Fruit fly (Drosophila melanogaster) whole organism, embryonic: ENCODE data around the gene CG43338.

ENCODE experiments used
- Abd-B ChIP-seq: fragments of 200-800 bp; sonication (Bioruptor generic); optimal IDR thresholded peaks from 2 replicates; lab custom pipeline; 2018; ENCODE audit warnings: missing biosample characterization, mild to moderate bottlenecking, missing genetic modification characterization, moderate library complexity
- Ada2b ChIP-seq: fragments of 200-800 bp; sonication (Bioruptor generic); IDR thresholded peaks from 2 replicates; pipeline ENCODE4 v1.3.6; 2022; ENCODE audit warnings: missing biosample characterization, missing genetic modification characterization
- BEAF-32 ChIP-seq: fragments of 200-800 bp; sonication (Bioruptor generic); optimal IDR thresholded peaks from 3 replicates; lab custom pipeline; 2017; ENCODE audit warnings: missing biosample characterization, missing genetic modification characterization, mild to moderate bottlenecking, moderate library complexity, missing genetic modification reagents
- Bteb2 ChIP-seq: fragments of 200-800 bp; sonication (Bioruptor generic); optimal IDR thresholded peaks from 2 replicates; lab custom pipeline; 2016; ENCODE audit warnings: missing biosample characterization, missing genetic modification characterization
- CG11398 ChIP-seq: fragments of 200-800 bp; sonication (Bioruptor generic); optimal IDR thresholded peaks from 2 replicates; lab custom pipeline; 2016; ENCODE audit warnings: missing biosample characterization, missing genetic modification characterization
- CG11560 ChIP-seq: fragments of 200-800 bp; sonication (Bioruptor generic); IDR thresholded peaks from 3 replicates; pipeline ENCODE4 v1.3.6; 2022; ENCODE audit warnings: missing biosample characterization, missing genetic modification characterization
- CG12744 ChIP-seq: fragments of 200-800 bp; sonication (Bioruptor generic); optimal IDR thresholded peaks from 2 replicates; lab custom pipeline; 2016; ENCODE audit warnings: missing biosample characterization, missing genetic modification characterization
- CG15269 ChIP-seq: fragments of 200-800 bp; sonication (Bioruptor generic); optimal IDR thresholded peaks from 2 replicates; lab custom pipeline; 2018; ENCODE audit warnings: missing biosample characterization, mild to moderate bottlenecking, missing genetic modification characterization, moderate library complexity
- CG15479 ChIP-seq: fragments of 200-800 bp; sonication (Bioruptor generic); optimal IDR thresholded peaks from 3 replicates; lab custom pipeline; 2019; ENCODE audit warnings: missing biosample characterization, mild to moderate bottlenecking, missing genetic modification characterization, moderate library complexity
- CG17328 ChIP-seq: fragments of 200-800 bp; sonication (Bioruptor generic); IDR thresholded peaks from 2 replicates; pipeline ENCODE4 v1.3.6; 2022; ENCODE audit warnings: missing biosample characterization, missing genetic modification characterization
- CG17385 ChIP-seq: fragments of 200-800 bp; sonication (Bioruptor generic); optimal IDR thresholded peaks from 3 replicates; lab custom pipeline; 2018; ENCODE audit warnings: missing biosample characterization, mild to moderate bottlenecking, missing genetic modification characterization
- CG17802 ChIP-seq: fragments of 200-800 bp; sonication (Bioruptor generic); optimal IDR thresholded peaks from 2 replicates; lab custom pipeline; 2018; ENCODE audit warnings: missing biosample characterization, mild to moderate bottlenecking, missing genetic modification characterization, moderate library complexity
- CG1792 ChIP-seq: fragments of 200-800 bp; sonication (Bioruptor generic); optimal IDR thresholded peaks from 2 replicates; lab custom pipeline; 2016; ENCODE audit warnings: missing biosample characterization, missing genetic modification characterization
- CG18619 ChIP-seq: fragments of 200-800 bp; sonication (Bioruptor generic); optimal IDR thresholded peaks from 3 replicates; lab custom pipeline; 2017; ENCODE audit warnings: missing biosample characterization, mild to moderate bottlenecking, missing genetic modification characterization
- CG34376 ChIP-seq: fragments of 200-800 bp; sonication (Bioruptor generic); optimal IDR thresholded peaks from 2 replicates; lab custom pipeline; 2018; ENCODE audit warnings: missing biosample characterization, mild to moderate bottlenecking, missing genetic modification characterization
- CG7987 ChIP-seq: fragments of 200-800 bp; sonication (Bioruptor generic); optimal IDR thresholded peaks from 2 replicates; lab custom pipeline; 2018; ENCODE audit warnings: missing biosample characterization, mild to moderate bottlenecking, missing genetic modification characterization, moderate library complexity
- CG8924 ChIP-seq: fragments of 200-800 bp; optimal IDR thresholded peaks from 3 replicates; lab custom pipeline; 2019; ENCODE audit warnings: missing biosample characterization, mild to moderate bottlenecking, missing genetic modification characterization, moderate library complexity
- CG9215 ChIP-seq: fragments of 200-800 bp; sonication (Bioruptor generic); IDR thresholded peaks from 2 replicates; pipeline ENCODE4 v1.3.6; 2022; ENCODE audit warnings: missing biosample characterization, missing genetic modification characterization
- CG9609 ChIP-seq: fragments of 200-800 bp; sonication (Bioruptor generic); optimal IDR thresholded peaks from 3 replicates; lab custom pipeline; 2016; ENCODE audit warnings: missing biosample characterization, missing genetic modification characterization
- CG9876 ChIP-seq: fragments of 200-800 bp; sonication (Bioruptor generic); optimal IDR thresholded peaks from 2 replicates; lab custom pipeline; 2016; ENCODE audit warnings: missing biosample characterization, missing genetic modification characterization
- D ChIP-seq, 2 experiments: fragments of 200-800 bp in 1 of 2; fragments of >200 bp in 1 of 2; sonication (Bioruptor generic) in 1 of 2; optimal IDR thresholded peaks; 2 replicates in 1 of 2; 3 replicates in 1 of 2; lab custom pipeline; 2017; ENCODE audit warnings: mild to moderate bottlenecking in 1 of 2, missing biosample characterization in 1 of 2, missing genetic modification characterization in 1 of 2, missing genetic modification reagents in 1 of 2
- E2f2 ChIP-seq: fragments of 200-800 bp; sonication (Bioruptor generic); IDR thresholded peaks from 2 replicates; pipeline ENCODE4 v1.3.6; 2022; ENCODE audit warnings: missing biosample characterization, missing genetic modification characterization
- HLHmδ ChIP-seq: fragments of 200-800 bp; sonication (Bioruptor generic); optimal IDR thresholded peaks from 2 replicates; lab custom pipeline; 2018; ENCODE audit warnings: missing biosample characterization, mild to moderate bottlenecking, missing genetic modification characterization, moderate library complexity
- HmgZ ChIP-seq: fragments of 200-800 bp; sonication (Bioruptor generic); optimal IDR thresholded peaks from 2 replicates; lab custom pipeline; 2018; ENCODE audit warnings: missing biosample characterization, mild to moderate bottlenecking, missing genetic modification characterization
- Nf-YA ChIP-seq: fragments of 200-800 bp; sonication (Bioruptor generic); IDR thresholded peaks from 2 replicates; pipeline ENCODE4 v1.3.6; 2022; ENCODE audit warnings: missing biosample characterization, missing genetic modification characterization
- Oli ChIP-seq: fragments of 200-800 bp; sonication (Bioruptor generic); optimal IDR thresholded peaks from 2 replicates; lab custom pipeline; 2018; ENCODE audit warnings: missing biosample characterization, mild to moderate bottlenecking, missing genetic modification characterization, moderate library complexity
- Optix ChIP-seq: fragments of 200-800 bp; sonication (Bioruptor generic); IDR thresholded peaks from 3 replicates; pipeline ENCODE4 v1.3.6; 2022; ENCODE audit warnings: missing biosample characterization, missing genetic modification characterization
- Pdp1 ChIP-seq, 2 experiments: fragments of 200-800 bp; sonication (Bioruptor generic); optimal IDR thresholded peaks; 3 replicates each; lab custom pipeline; 2016; ENCODE audit warnings: missing biosample characterization in 2 of 2, missing genetic modification characterization in 2 of 2, mild to moderate bottlenecking in 1 of 2, moderate library complexity in 1 of 2
- Six4 ChIP-seq: fragments of 200-800 bp; sonication (Bioruptor generic); optimal IDR thresholded peaks from 2 replicates; lab custom pipeline; 2016; ENCODE audit warnings: missing biosample characterization, missing genetic modification characterization
- Spps ChIP-seq: fragments of 200-800 bp; sonication (Bioruptor generic); optimal IDR thresholded peaks from 2 replicates; lab custom pipeline; 2018; ENCODE audit warnings: missing biosample characterization, mild to moderate bottlenecking, missing genetic modification characterization
- TFAM ChIP-seq: fragments of 200-800 bp; sonication (Bioruptor generic); optimal IDR thresholded peaks from 2 replicates; lab custom pipeline; 2017; ENCODE audit warnings: missing biosample characterization, missing genetic modification characterization, inconsistent platforms
- Xbp1 ChIP-seq: fragments of 200-800 bp; sonication (Bioruptor generic); optimal IDR thresholded peaks from 3 replicates; lab custom pipeline; 2016; ENCODE audit warnings: missing biosample characterization, mild to moderate bottlenecking, missing genetic modification characterization
- amos ChIP-seq: fragments of 200-800 bp; sonication (Bioruptor generic); IDR thresholded peaks from 2 replicates; pipeline ENCODE4 v1.3.6; 2022; ENCODE audit warnings: missing biosample characterization, missing genetic modification characterization; ENCODE audit not compliant: partially characterized antibody
- caup ChIP-seq: fragments of 200-800 bp; sonication (Bioruptor generic); optimal IDR thresholded peaks from 3 replicates; lab custom pipeline; 2017; ENCODE audit warnings: missing biosample characterization, mild to moderate bottlenecking, missing genetic modification characterization, moderate library complexity; ENCODE audit not compliant: severe bottlenecking
- chif ChIP-seq, 2 experiments: fragments of 200-800 bp; sonication (Bioruptor generic); optimal IDR thresholded peaks; 3 replicates each; lab custom pipeline; 2016; ENCODE audit warnings: missing biosample characterization in 2 of 2, missing genetic modification characterization in 2 of 2
- chn ChIP-seq: fragments of 200-800 bp; sonication (Bioruptor generic); optimal IDR thresholded peaks from 2 replicates; lab custom pipeline; 2016; ENCODE audit warnings: missing biosample characterization, missing genetic modification characterization
- crc ChIP-seq: fragments of 200-800 bp; sonication (Bioruptor generic); optimal IDR thresholded peaks from 2 replicates; lab custom pipeline; 2016; ENCODE audit warnings: missing biosample characterization, missing genetic modification characterization
- fu2 ChIP-seq: fragments of 200-800 bp; sonication (Bioruptor generic); optimal IDR thresholded peaks from 2 replicates; lab custom pipeline; 2016; ENCODE audit warnings: missing biosample characterization, missing genetic modification characterization
- gcm ChIP-seq: fragments of 200-800 bp; sonication (Bioruptor generic); optimal IDR thresholded peaks from 2 replicates; lab custom pipeline; 2019; ENCODE audit warnings: missing biosample characterization, mild to moderate bottlenecking, missing genetic modification characterization, moderate library complexity
- gro ChIP-seq: fragments of 200-800 bp; sonication (Bioruptor generic); optimal IDR thresholded peaks from 2 replicates; lab custom pipeline; 2016; ENCODE audit warnings: missing biosample characterization, missing genetic modification characterization
- her ChIP-seq: fragments of 200-800 bp; sonication (Bioruptor generic); optimal IDR thresholded peaks from 2 replicates; lab custom pipeline; 2016; ENCODE audit warnings: missing biosample characterization, missing genetic modification characterization
- luna ChIP-seq: fragments of 200-800 bp; sonication (Bioruptor generic); optimal IDR thresholded peaks from 2 replicates; lab custom pipeline; 2016; ENCODE audit warnings: missing biosample characterization, missing genetic modification characterization
- repo ChIP-seq: fragments of 200-800 bp; sonication (Bioruptor generic); optimal IDR thresholded peaks from 2 replicates; lab custom pipeline; 2016; ENCODE audit warnings: missing biosample characterization, missing genetic modification characterization
- ro ChIP-seq: fragments of 200-800 bp; sonication (Bioruptor generic); IDR thresholded peaks from 2 replicates; pipeline ENCODE4 v1.3.6; 2022; ENCODE audit warnings: missing biosample characterization, missing genetic modification characterization
- scrt ChIP-seq: fragments of 200-800 bp; sonication (Bioruptor generic); optimal IDR thresholded peaks from 2 replicates; lab custom pipeline; 2018; ENCODE audit warnings: missing biosample characterization, mild to moderate bottlenecking, missing genetic modification characterization, moderate library complexity
- sna ChIP-seq: fragments of 200-800 bp; sonication (Bioruptor generic); IDR thresholded peaks from 2 replicates; pipeline ENCODE4 v1.3.6; 2022; ENCODE audit warnings: missing biosample characterization, missing genetic modification characterization; ENCODE audit not compliant: partially characterized antibody
- sqz ChIP-seq: fragments of 200-800 bp; sonication (Bioruptor generic); optimal IDR thresholded peaks from 3 replicates; lab custom pipeline; 2018; ENCODE audit warnings: missing biosample characterization, mild to moderate bottlenecking, missing genetic modification characterization
- toy ChIP-seq: fragments of 200-800 bp; sonication (Bioruptor generic); IDR thresholded peaks from 2 replicates; pipeline ENCODE4 v1.3.6; 2022; ENCODE audit warnings: missing biosample characterization, missing genetic modification characterization
- wek ChIP-seq: fragments of 200-800 bp; sonication (Bioruptor generic); optimal IDR thresholded peaks from 3 replicates; lab custom pipeline; 2018; ENCODE audit warnings: missing biosample characterization, mild to moderate bottlenecking, missing genetic modification characterization, moderate library complexity
- wor ChIP-seq: fragments of 200-800 bp; sonication (Bioruptor generic); IDR thresholded peaks from 2 replicates; pipeline ENCODE4 v1.3.6; 2022; ENCODE audit warnings: missing biosample characterization, missing genetic modification characterization
- zen2 ChIP-seq: fragments of 200-800 bp; sonication (Bioruptor generic); IDR thresholded peaks from 3 replicates; pipeline ENCODE4 v1.3.6; 2022; ENCODE audit warnings: missing biosample characterization, missing genetic modification characterization; ENCODE audit not compliant: partially characterized antibody

The CG43338 gene

DNA sequence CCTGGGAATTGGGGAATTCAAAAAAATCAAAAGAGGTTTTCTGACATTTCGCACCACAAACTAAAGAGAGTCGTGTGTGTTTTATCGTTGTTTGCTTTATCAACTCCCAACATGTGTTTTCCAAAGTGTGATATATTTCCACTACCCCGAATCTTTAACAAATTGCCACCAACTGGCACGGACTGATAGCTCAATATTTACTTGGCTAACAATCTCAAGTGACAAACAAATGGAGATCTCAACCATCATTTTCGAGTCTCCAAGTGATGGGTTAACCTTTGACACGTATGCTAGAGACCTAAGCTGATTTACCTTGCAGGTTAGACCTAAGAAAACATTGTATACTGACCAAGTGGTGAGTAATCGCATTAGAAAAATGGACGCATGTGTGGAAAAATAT, 45.6 kb downstream of the CG43338 start (continued):
- TF ChIP-seq Six4 (GFP tag; lab: Kevin White, UChicago) (no peak), CG34376 (GFP tag; lab: Kevin White, UChicago) (no peak), Spps (tag; lab: Kevin White, UChicago) (no peak), amos (GFP tag; lab: Robert Waterston, UW) (no peak), toy (GFP tag; lab: Robert Waterston, UW) (no peak), chif (GFP tag; optimal IDR thresholded peaks at IDR 0.05; lab: Kevin White, UChicago) (no peak), CG11560 (no peak), Oli (tag; lab: Kevin White, UChicago) (no peak), HmgZ (tag; lab: Kevin White, UChicago) (no peak), CG9215 (GFP tag; lab: Robert Waterston, UW) (no peak), sqz (GFP tag; lab: Kevin White, UChicago) (peak; percentile 38), luna (GFP tag; lab: Kevin White, UChicago) (no peak), CG17802 (tag; lab: Kevin White, UChicago) (no peak), zen2 (GFP tag; lab: Robert Waterston, UW) (no peak), CG9876 (GFP tag; lab: Kevin White, UChicago) (no peak), CG7987 (GFP tag; lab: Kevin White, UChicago) (peak; percentile 7), Xbp1 (no peak), CG12744 (GFP tag; lab: Kevin White, UChicago) (no peak), E2f2 (GFP tag; lab: Robert Waterston, UW) (no peak), Pdp1 (GFP tag; optimal IDR thresholded peaks at IDR 0.05; lab: Kevin White, UChicago) (no peak), TFAM (GFP tag; lab: Kevin White, UChicago) (no peak), caup (peak; percentile 51), ro (GFP tag; lab: Robert Waterston, UW) (no peak), D (optimal IDR thresholded peaks at IDR 0.05; lab: Kevin White, UChicago) (no peak), D (GFP tag; optimal IDR thresholded peaks at IDR 0.05; lab: Kevin White, UChicago) (peak; percentile 23), CG11398 (GFP tag; lab: Kevin White, UChicago) (peak; percentile 21), sna (no peak), CG17385 (GFP tag; lab: Kevin White, UChicago) (no peak), HLHmδ (no peak), CG15479 (GFP tag; lab: Kevin White, UChicago) (peak; percentile 52), CG8924 (tag; lab: Kevin White, UChicago) (peak; percentile 9), CG9609 (GFP tag; lab: Kevin White, UChicago) (no peak), CG1792 (GFP tag; lab: Kevin White, UChicago) (no peak), BEAF-32 (no peak), wek (GFP tag; lab: Kevin White, UChicago) (peak; percentile 50), crc (GFP tag; lab: Kevin White, UChicago) (peak; percentile 12), her (no peak), Bteb2 (GFP tag; lab: Kevin White, UChicago) (no peak), repo (no peak), gcm (GFP tag; lab: Kevin White, UChicago) (peak; percentile 6), fu2 (no peak), Ada2b (GFP tag; lab: Robert Waterston, UW) (no peak), scrt (no peak), wor (GFP tag; lab: Robert Waterston, UW) (no peak), CG18619 (GFP tag; lab: Kevin White, UChicago) (no peak), CG17328 (GFP tag; lab: Robert Waterston, UW) (no peak), Optix (GFP tag; lab: Robert Waterston, UW) (no peak), chn (GFP tag; lab: Kevin White, UChicago) (no peak), Abd-B (GFP tag; lab: Kevin White, UChicago) (no peak), CG15269 (tag; lab: Kevin White, UChicago) (no peak), Nf-YA (GFP tag; lab: Robert Waterston, UW) (no peak), gro (GFP tag; lab: Kevin White, UChicago) (no peak)
